Worm (Caenorhabditis elegans) whole organism, late embryonic: Measurements from ENCODE around the gene C27A2.12.

Source experiments
- ceh-24 ChIP-seq: sonication (generic microtip); optimal IDR thresholded peaks from 2 replicates; lab custom pipeline; 2016; ENCODE audit warnings: mild to moderate bottlenecking, missing genetic modification characterization, missing compliant biosample characterization
- ceh-9 ChIP-seq: sonication (generic microtip); optimal IDR thresholded peaks from 2 replicates; lab custom pipeline; 2016; ENCODE audit warnings: mild to moderate bottlenecking, missing genetic modification characterization, inconsistent platforms, missing compliant biosample characterization
- hlh-13 ChIP-seq: fragments of 200-800 bp; sonication (Bioruptor generic); optimal IDR thresholded peaks from 2 replicates; lab custom pipeline; 2018; ENCODE audit warnings: mild to moderate bottlenecking, missing genetic modification characterization, missing compliant biosample characterization
- hlh-30 ChIP-seq: sonication (generic microtip); optimal IDR thresholded peaks from 2 replicates; lab custom pipeline; 2017; ENCODE audit warnings: antibody characterized with exemption, missing genetic modification characterization, missing compliant biosample characterization; ENCODE audit not compliant: insufficient read depth
- nfya-1 ChIP-seq: sonication (generic microtip); optimal IDR thresholded peaks from 2 replicates; lab custom pipeline; 2017; ENCODE audit warnings: missing genetic modification characterization, mild to moderate bottlenecking, missing compliant biosample characterization, antibody characterized with exemption, moderate library complexity
- ref-2 ChIP-seq: sonication (generic microtip); optimal IDR thresholded peaks from 2 replicates; lab custom pipeline; 2016; ENCODE audit warnings: missing genetic modification characterization, missing compliant biosample characterization
- tbx-2 ChIP-seq: sonication (generic microtip); optimal IDR thresholded peaks from 2 replicates; lab custom pipeline; 2016; ENCODE audit warnings: missing genetic modification characterization, missing compliant biosample characterization

- TF ChIP-seq hlh-13 (GFP tag; lab: Kevin White, UChicago) (no peak), ref-2 (no peak), tbx-2 (tag; lab: Kevin White, UChicago) (no peak), nfya-1 (tag; lab: Kevin White, UChicago) (no peak), hlh-30 (tag; lab: Kevin White, UChicago) (no peak), ceh-24 (no peak), ceh-9 (tag; lab: Kevin White, UChicago) (no peak)
These were observed 46.0 kb downstream of the C27A2.12 start, which contains the start of gene F59A6.12 for ce11 chrII:5011978-5012377.
